Worm (Caenorhabditis elegans): ENCODE measurements around the gene C49C3.4.

DNA sequence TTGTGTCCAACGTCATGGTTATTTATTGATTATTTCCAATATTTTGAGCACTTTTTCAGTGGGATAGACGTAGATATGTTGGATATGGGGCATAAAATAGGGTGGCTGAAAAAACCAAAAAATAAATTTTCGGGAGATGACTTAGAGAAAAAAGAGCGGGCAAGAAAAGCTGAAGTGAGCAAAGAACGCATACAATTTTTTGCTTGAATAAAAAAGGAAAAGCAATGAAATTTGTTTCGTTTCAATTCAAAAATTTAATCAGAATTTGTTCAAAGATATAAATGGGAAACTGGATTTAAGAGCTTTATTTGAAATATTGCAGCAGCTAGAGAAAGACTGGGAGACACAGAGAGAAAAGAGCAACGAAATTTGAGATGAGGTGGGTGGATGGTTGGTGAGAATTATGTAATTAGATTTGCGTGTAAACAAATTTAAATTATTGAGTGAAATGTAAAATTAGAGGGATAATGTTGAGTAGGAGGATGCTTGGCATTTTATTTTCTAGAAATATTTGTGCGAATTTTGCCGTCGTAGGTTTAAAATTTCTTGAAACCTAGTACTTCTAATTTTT, 28.9 kb upstream of the C49C3.4 start, which contains the start of the genes T28F3.11 and slc-17.4:
- no peak for TF ChIP-seq snpc-4 (tag; optimal IDR thresholded peaks at IDR 0.05)
- no peak for TF ChIP-seq unc-62 (GFP tag; optimal IDR thresholded peaks at IDR 0.05)
- TF ChIP-seq nhr-28 (tag; optimal IDR thresholded peaks at IDR 0.05) = no peak
- no peak for TF ChIP-seq elt-3 (tag; optimal IDR thresholded peaks at IDR 0.05)
- no peak for TF ChIP-seq aly-2 (tag; optimal IDR thresholded peaks at IDR 0.05)
- no peak for TF ChIP-seq C34B4.2 (tag; optimal IDR thresholded peaks at IDR 0.05)
- no peak for TF ChIP-seq nhr-237 (tag; optimal IDR thresholded peaks at IDR 0.05)
- TF ChIP-seq fos-1 (tag; optimal IDR thresholded peaks at IDR 0.05) = no peak
- TF ChIP-seq hpl-2 (GFP tag; optimal IDR thresholded peaks at IDR 0.05) = no peak
